Fruit fly (Drosophila melanogaster): ENCODE data around the gene Pink1.

Pink1 gene

DNA sequence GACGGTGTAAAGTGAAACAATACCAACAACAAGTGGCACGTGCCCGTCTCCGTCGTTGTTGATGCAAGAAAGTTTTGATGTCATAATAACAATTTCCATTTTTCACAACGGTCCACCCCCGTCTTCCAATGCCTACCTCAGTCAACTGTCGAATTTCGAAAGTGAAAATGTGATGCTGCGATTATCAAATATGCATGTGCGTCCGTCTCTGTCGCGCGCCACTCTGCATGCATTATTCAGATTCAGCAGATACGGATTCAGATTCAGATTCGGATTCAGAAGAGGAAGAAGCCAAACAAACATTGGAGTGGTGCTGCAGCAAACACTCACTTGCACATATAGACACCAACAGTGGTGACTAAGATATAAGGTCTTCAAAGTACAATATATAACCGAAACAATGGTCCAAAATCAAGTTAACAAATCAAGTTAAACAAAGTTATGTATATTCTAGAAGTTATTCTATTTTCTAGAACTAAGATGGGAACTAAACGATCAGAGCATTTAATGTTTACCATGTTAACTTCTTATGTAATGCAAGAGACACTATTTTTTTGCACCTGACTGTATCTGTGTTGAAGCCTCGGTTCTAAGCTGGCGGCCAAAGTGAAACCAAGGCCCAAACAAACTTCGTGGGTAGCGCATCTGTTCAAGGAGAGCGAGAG lies 40.9 kb upstream of the Pink1 start (continued):
- no peak for TF ChIP-seq fkh (GFP tag; optimal IDR thresholded peaks at IDR 0.05)
- TF ChIP-seq CG10669 (GFP tag; optimal IDR thresholded peaks at IDR 0.05) = peak; percentile 35
- no peak for TF ChIP-seq CG11902 (GFP tag; optimal IDR thresholded peaks at IDR 0.05)
- peak; percentile 35 for TF ChIP-seq CG3032 (tag; optimal IDR thresholded peaks at IDR 0.05)
- no peak for TF ChIP-seq CG6854 (GFP tag; optimal IDR thresholded peaks at IDR 0.05)
- TF ChIP-seq Hr4 (GFP tag; optimal IDR thresholded peaks at IDR 0.05) = peak; percentile 61
- TF ChIP-seq Eip75B (GFP tag; optimal IDR thresholded peaks at IDR 0.05) = peak; percentile 64
- TF ChIP-seq CG15336 (GFP tag; IDR thresholded peaks at IDR 0.05) = peak; percentile 81
- no peak for TF ChIP-seq fd85E (GFP tag; optimal IDR thresholded peaks at IDR 0.05)
- TF ChIP-seq Eip78C (GFP tag) = peak; percentile 85
- TF ChIP-seq Eip93F (GFP tag; optimal IDR thresholded peaks at IDR 0.05) = no peak
- TF ChIP-seq CG6276 (GFP tag; optimal IDR thresholded peaks at IDR 0.05) = peak; percentile 34
- TF ChIP-seq CG4318 (GFP tag; optimal IDR thresholded peaks at IDR 0.05) = no peak
- TF ChIP-seq Met (GFP tag; optimal IDR thresholded peaks at IDR 0.05) = peak; percentile 61
- peak; percentile 38 for TF ChIP-seq Ets21C (GFP tag; optimal IDR thresholded peaks at IDR 0.05)
- peak; percentile 48 for TF ChIP-seq CG7368 (GFP tag; optimal IDR thresholded peaks at IDR 0.05)

dm6 chrX:6646846-6647245 lies 36.8 kb upstream of the Pink1 start:
- TF ChIP-seq CG31627 (GFP tag; optimal IDR thresholded peaks at IDR 0.05) (peak; percentile 13), eg (GFP tag; IDR thresholded peaks at IDR 0.05) (no peak), acj6 (GFP tag; optimal IDR thresholded peaks at IDR 0.05) (peak; percentile 26), fd85E (GFP tag; optimal IDR thresholded peaks at IDR 0.05) (no peak), vri (GFP tag; optimal IDR thresholded peaks at IDR 0.05) (no peak), Blimp-1 (GFP tag; optimal IDR thresholded peaks at IDR 0.05) (no peak), CG1621 (tag; optimal IDR thresholded peaks at IDR 0.05) (no peak), CG11902 (GFP tag; optimal IDR thresholded peaks at IDR 0.05) (no peak), salr (GFP tag; optimal IDR thresholded peaks at IDR 0.05) (peak in 1 of 2 experiments; percentile 6), dsx (GFP tag; optimal IDR thresholded peaks at IDR 0.05; ENCODE audit: poor library complexity, severe bottlenecking) (peak; percentile 1), esn (GFP tag; optimal IDR thresholded peaks at IDR 0.05) (peak; percentile 12), Met (GFP tag; optimal IDR thresholded peaks at IDR 0.05) (no peak), Gug (GFP tag; IDR thresholded peaks at IDR 0.05) (no peak), Eip93F (GFP tag; optimal IDR thresholded peaks at IDR 0.05) (no peak), topi (GFP tag; optimal IDR thresholded peaks at IDR 0.05) (no peak), CG10631 (GFP tag; optimal IDR thresholded peaks at IDR 0.05) (peak; percentile 25), CG7368 (GFP tag; optimal IDR thresholded peaks at IDR 0.05) (no peak), CG6792 (GFP tag; optimal IDR thresholded peaks at IDR 0.05) (peak; percentile 5), CG6163 (GFP tag; IDR thresholded peaks at IDR 0.05) (0 out of 3 replicates have a peak, but pooled peaks have one; percentile 28), pdm3 (GFP tag; optimal IDR thresholded peaks at IDR 0.05) (no peak), CG34406 (GFP tag; optimal IDR thresholded peaks at IDR 0.05) (no peak), Hr4 (GFP tag; optimal IDR thresholded peaks at IDR 0.05) (peak; percentile 13), OdsH (GFP tag; optimal IDR thresholded peaks at IDR 0.05) (peak; percentile 4), svp (GFP tag) (peak; percentile 64), CG8319 (GFP tag; optimal IDR thresholded peaks at IDR 0.05) (no peak), CG6854 (GFP tag; optimal IDR thresholded peaks at IDR 0.05) (no peak), Hr38 (GFP tag; optimal IDR thresholded peaks at IDR 0.05) (no peak), lz (GFP tag; optimal IDR thresholded peaks at IDR 0.05) (no peak), CG8119 (GFP tag; IDR thresholded peaks at IDR 0.05) (peak; percentile 26; the same call in 1 of the 3 replicates), CG11762 (GFP tag; optimal IDR thresholded peaks at IDR 0.05; ENCODE audit: insufficient read depth) (no peak), Smox (GFP tag; optimal IDR thresholded peaks at IDR 0.05) (peak; percentile 24), ss (GFP tag; optimal IDR thresholded peaks at IDR 0.05) (peak in 1 of 2 experiments; percentile 21), CG4318 (GFP tag; optimal IDR thresholded peaks at IDR 0.05) (no peak), dac (GFP tag; optimal IDR thresholded peaks at IDR 0.05) (no peak), Sox102F (GFP tag; optimal IDR thresholded peaks at IDR 0.05) (no peak), fd59A (GFP tag; optimal IDR thresholded peaks at IDR 0.05) (no peak), CG10669 (GFP tag; optimal IDR thresholded peaks at IDR 0.05) (no peak), fkh (GFP tag; optimal IDR thresholded peaks at IDR 0.05) (no peak), Eip78C (GFP tag) (peak; percentile 73), CG3032 (tag; optimal IDR thresholded peaks at IDR 0.05) (peak; percentile 10), CG8632 (GFP tag; optimal IDR thresholded peaks at IDR 0.05) (no peak), CG16779 (tag; optimal IDR thresholded peaks at IDR 0.05) (no peak), Sox15 (GFP tag; optimal IDR thresholded peaks at IDR 0.05) (no peak)

All from whole organism, prepupa.